Worm (Caenorhabditis elegans) whole organism, L2 larva: Measurements from ENCODE around the gene F56D6.8.
A peak's percentile ranks its signal among the peaks of the same experiment; 100 is the strongest.

Source experiments
- F13H6.1 ChIP-seq: sonication (generic microtip); optimal IDR thresholded peaks from 2 replicates; lab custom pipeline; 2016; ENCODE audit warnings: missing genetic modification characterization, missing compliant biosample characterization
- ZK546.5 ChIP-seq: sonication (generic microtip); optimal IDR thresholded peaks from 2 replicates; lab custom pipeline; 2017; ENCODE audit warnings: missing biosample characterization, missing genetic modification characterization
- ama-1 ChIP-seq: fragments of 150-350 bp; optimal IDR thresholded peaks from 2 replicates; lab custom pipeline; 2018; ENCODE audit warnings: inconsistent platforms
- blmp-1 ChIP-seq: sonication (generic microtip); optimal IDR thresholded peaks from 2 replicates; lab custom pipeline; 2017; ENCODE audit warnings: missing genetic modification characterization, mild to moderate bottlenecking, missing compliant biosample characterization, antibody characterized with exemption, moderate library complexity; ENCODE audit not compliant: insufficient read depth
- crh-2 ChIP-seq: sonication (generic microtip); optimal IDR thresholded peaks from 2 replicates; lab custom pipeline; 2017; ENCODE audit warnings: missing biosample characterization, missing genetic modification characterization
- fos-1 ChIP-seq: fragments of 150-350 bp; optimal IDR thresholded peaks from 2 replicates; lab custom pipeline; 2014; ENCODE audit warnings: missing biosample characterization, missing genetic modification characterization
- lin-11 ChIP-seq: fragments of 150-350 bp; sonication (generic microtip); optimal IDR thresholded peaks from 2 replicates; lab custom pipeline; 2014; ENCODE audit warnings: missing biosample characterization, missing genetic modification characterization, inconsistent platforms, mixed read lengths
- lin-39 ChIP-seq: fragments of 150-350 bp; optimal IDR thresholded peaks from 2 replicates; lab custom pipeline; 2014; ENCODE audit warnings: missing biosample characterization, missing genetic modification reagents, missing genetic modification characterization
- lsy-2 ChIP-seq, 2 experiments: fragments of 150-350 bp in 1 of 2; sonication (generic microtip) in 1 of 2; optimal IDR thresholded peaks; 2 replicates each; lab custom pipeline; 2014 to 2017; ENCODE audit warnings: missing biosample characterization in 2 of 2, missing genetic modification characterization in 2 of 2
- mab-5 ChIP-seq: fragments of 150-350 bp; optimal IDR thresholded peaks from 2 replicates; lab custom pipeline; 2014; ENCODE audit warnings: missing biosample characterization, missing genetic modification characterization
- nhr-10 ChIP-seq: sonication (generic microtip); optimal IDR thresholded peaks from 2 replicates; lab custom pipeline; 2017; ENCODE audit warnings: missing biosample characterization, missing genetic modification characterization
- nhr-11 ChIP-seq: fragments of 150-350 bp; optimal IDR thresholded peaks from 2 replicates; lab custom pipeline; 2014; ENCODE audit warnings: missing biosample characterization, missing genetic modification characterization
- nhr-21 ChIP-seq: fragments of 150-350 bp; optimal IDR thresholded peaks from 2 replicates; lab custom pipeline; 2014; ENCODE audit warnings: missing biosample characterization, missing genetic modification characterization
- nhr-237 ChIP-seq: fragments of 150-350 bp; optimal IDR thresholded peaks from 2 replicates; lab custom pipeline; 2014; ENCODE audit warnings: missing biosample characterization, missing genetic modification characterization
- nhr-25 ChIP-seq: fragments of 150-350 bp; sonication (generic microtip); optimal IDR thresholded peaks from 3 replicates; lab custom pipeline; 2014; ENCODE audit warnings: missing biosample characterization, missing genetic modification characterization
- nhr-6 ChIP-seq: fragments of 150-350 bp; optimal IDR thresholded peaks from 2 replicates; lab custom pipeline; 2014; ENCODE audit warnings: missing biosample characterization, missing genetic modification characterization
- nhr-77 ChIP-seq: fragments of 150-350 bp; optimal IDR thresholded peaks from 2 replicates; lab custom pipeline; 2014; ENCODE audit warnings: missing biosample characterization, missing genetic modification characterization
- sem-4 ChIP-seq: fragments of 150-350 bp; optimal IDR thresholded peaks from 2 replicates; lab custom pipeline; 2014; ENCODE audit warnings: missing biosample characterization, missing genetic modification reagents, missing genetic modification characterization
- sma-9 ChIP-seq, 2 experiments: fragments of 150-350 bp in 1 of 2; sonication (generic microtip) in 1 of 2; optimal IDR thresholded peaks; 2 replicates each; lab custom pipeline; 2014 to 2016; ENCODE audit warnings: missing genetic modification characterization in 2 of 2, mild to moderate bottlenecking in 1 of 2, missing biosample characterization in 1 of 2, missing compliant biosample characterization in 1 of 2, missing genetic modification reagents in 1 of 2, moderate library complexity in 1 of 2
- unc-39 ChIP-seq: fragments of 150-350 bp; optimal IDR thresholded peaks from 2 replicates; lab custom pipeline; 2014; ENCODE audit warnings: missing biosample characterization, missing genetic modification characterization
- unc-55 ChIP-seq: fragments of 150-350 bp; sonication (generic microtip); optimal IDR thresholded peaks from 3 replicates; lab custom pipeline; 2014; ENCODE audit warnings: missing biosample characterization, missing genetic modification reagents, missing genetic modification characterization
- unc-62 ChIP-seq: fragments of 150-350 bp; optimal IDR thresholded peaks from 2 replicates; lab custom pipeline; 2014; ENCODE audit warnings: missing biosample characterization, missing genetic modification reagents, missing genetic modification characterization
- zag-1 ChIP-seq: fragments of 150-350 bp; optimal IDR thresholded peaks from 2 replicates; lab custom pipeline; 2014; ENCODE audit warnings: missing biosample characterization, missing genetic modification characterization
- ztf-1 ChIP-seq: fragments of 200-800 bp; sonication (Bioruptor generic); conservative IDR thresholded peaks from 2 replicates; pipeline ENCODE4 v1.3.6; 2022; ENCODE audit warnings: missing genetic modification characterization, missing compliant biosample characterization
- ztf-11 ChIP-seq: sonication (generic microtip); optimal IDR thresholded peaks from 2 replicates; lab custom pipeline; 2017; ENCODE audit warnings: missing biosample characterization, missing genetic modification characterization

F56D6.8 gene

DNA sequence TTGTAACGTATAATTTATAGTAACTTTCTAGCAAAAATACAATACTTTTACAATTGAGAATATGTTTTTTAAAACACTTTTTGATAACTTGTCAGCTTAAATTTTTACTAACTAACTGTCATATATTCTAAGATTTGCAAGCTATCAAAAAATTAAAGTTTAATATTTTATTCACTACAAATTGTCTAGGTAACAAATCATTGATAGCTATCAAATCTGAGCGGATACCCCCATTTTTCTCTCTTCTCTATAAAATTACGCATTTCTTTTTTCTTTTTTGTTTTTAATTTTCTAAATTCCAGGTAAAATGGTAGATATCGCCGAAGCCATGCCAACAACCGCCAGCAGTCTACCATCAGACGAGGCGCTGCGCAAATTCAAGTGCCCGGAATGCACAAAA is 38.7 kb downstream of the F56D6.8 start, which contains the start of gene zag-1:
Gene zag-1 (plus strand): TSS at position 301 of the 400 bp plus-strand sequence.
- no peak for TF ChIP-seq fos-1 (tag; lab: Kevin White, UChicago)
- TF ChIP-seq unc-62 = no peak
- TF ChIP-seq, all 48 proteins: peak for 0

DNA sequence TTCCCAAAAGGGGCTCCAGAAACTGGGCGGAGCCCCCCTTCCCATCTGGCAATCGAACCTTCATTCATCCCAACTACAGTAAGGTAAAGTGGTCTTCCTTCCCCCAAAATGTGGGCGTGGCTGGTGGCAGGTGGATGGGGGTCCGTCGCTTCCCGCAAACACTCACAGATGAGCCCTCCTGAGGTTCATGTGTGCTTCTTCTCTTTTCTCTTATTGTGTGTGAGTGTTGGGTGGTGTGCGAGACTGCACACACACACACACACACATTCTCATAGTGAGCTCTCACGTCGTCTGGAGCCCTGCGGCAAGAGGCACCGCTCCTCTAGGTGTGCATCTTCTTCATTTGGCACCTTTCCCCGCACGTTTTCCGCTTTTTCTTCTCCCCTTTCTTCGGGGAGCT is 39.6 kb downstream of the F56D6.8 start:
- TF ChIP-seq sem-4 (tag; lab: Kevin White, UChicago) (no peak), unc-55 (GFP tag; lab: Kevin White, UChicago) (peak; percentile 59)

DNA sequence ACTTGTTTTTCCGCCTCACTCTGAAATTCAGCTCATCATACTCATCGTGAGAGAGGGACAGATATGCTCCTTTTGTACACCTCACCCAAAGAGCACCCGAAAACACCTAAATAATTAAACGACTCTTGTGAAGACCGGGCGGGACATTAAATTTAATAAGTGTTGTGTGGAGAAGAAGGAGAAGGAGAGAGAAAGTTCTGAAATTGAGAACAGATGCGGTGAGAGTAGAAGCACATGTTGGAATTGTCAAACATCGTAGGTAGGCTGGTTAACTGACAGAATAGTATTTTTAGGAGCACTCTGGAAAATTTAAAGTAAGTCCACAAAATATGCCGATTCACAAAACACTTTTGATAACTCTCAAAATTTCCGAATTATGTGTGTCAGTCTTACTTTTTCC is 40.7 kb downstream of the F56D6.8 start:
- TF ChIP-seq sma-9 (GFP tag; optimal IDR thresholded peaks at IDR 0.05; lab: Kevin White, UChicago) (no peak), sma-9 (tag; optimal IDR thresholded peaks at IDR 0.05; lab: Kevin White, UChicago) (no peak), ztf-11 (tag; lab: Kevin White, UChicago) (no peak), nhr-25 (no peak), nhr-237 (no peak), crh-2 (no peak), unc-55 (GFP tag; lab: Kevin White, UChicago) (no peak), lsy-2 (tag; optimal IDR thresholded peaks at IDR 0.05; lab: Kevin White, UChicago) (no peak), nhr-11 (tag; lab: Kevin White, UChicago) (no peak), lin-11 (no peak), nhr-10 (no peak), ama-1 (lab: Kevin White, UChicago) (no peak), zag-1 (tag; lab: Kevin White, UChicago) (no peak)

DNA sequence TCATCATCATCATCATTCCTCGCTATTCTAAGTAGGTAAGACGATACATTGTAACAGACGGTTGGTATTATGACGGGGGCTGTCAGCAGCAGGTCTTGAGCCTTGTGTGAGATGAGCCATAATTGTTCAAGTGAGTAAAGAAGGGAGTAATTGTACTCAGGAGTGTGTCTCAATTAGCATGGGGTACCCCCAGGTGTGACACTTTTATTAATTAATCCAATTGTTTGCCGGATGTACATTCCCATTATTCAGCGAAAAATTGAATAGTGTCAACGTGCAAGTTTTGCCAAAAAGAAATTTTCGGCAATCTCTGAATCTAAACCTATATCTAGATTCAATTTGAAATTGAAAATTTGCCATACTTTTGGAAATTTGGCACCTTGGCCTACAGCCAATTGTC is 45.2 kb downstream of the F56D6.8 start:
- no peak for TF ChIP-seq nhr-77
- no peak for TF ChIP-seq nhr-237

DNA sequence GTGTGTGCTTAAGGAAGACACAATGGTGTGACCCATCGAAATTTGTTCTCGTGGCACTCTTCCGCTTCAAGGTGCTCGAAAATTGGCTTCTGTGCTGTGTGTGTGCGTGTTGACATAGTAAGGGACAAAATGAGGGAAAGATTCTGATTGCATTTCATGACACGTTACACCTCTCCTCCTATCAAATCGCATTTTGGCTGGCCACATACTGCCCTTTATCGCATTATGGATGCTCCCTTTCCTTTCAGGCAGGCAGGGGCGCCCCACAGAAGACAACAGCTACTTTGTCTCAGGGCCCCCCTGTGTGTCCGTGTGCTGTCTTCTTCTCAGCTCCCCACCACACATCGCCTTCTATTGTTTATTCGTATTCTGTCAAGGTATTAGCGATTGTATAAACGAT is 46.7 kb downstream of the F56D6.8 start:
- TF ChIP-seq lin-39 (no peak), ama-1 (lab: Kevin White, UChicago) (no peak)

DNA sequence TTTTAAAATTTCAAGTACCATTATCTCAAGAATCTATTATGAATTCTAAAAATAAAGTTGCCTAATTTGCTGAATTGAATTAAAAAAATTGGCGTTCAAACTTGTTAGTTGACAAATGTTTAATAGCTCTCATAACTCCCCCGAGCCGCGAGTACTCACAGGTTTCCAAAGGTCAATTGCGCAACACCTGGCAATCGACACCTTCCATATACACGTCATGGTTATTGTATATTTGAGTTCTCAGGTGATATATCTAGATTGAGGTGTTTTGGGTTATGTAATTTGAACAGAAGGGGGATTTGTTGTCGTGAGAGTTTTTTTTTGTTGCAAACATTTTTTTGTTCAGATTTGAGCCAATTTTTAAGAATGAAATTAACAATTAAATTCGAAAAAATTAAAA is 49.6 kb downstream of the F56D6.8 start:
- TF ChIP-seq nhr-77 = no peak
- no peak for TF ChIP-seq ztf-1 (GFP tag; lab: Robert Waterston, UW)
- no peak for TF ChIP-seq nhr-11 (tag; lab: Kevin White, UChicago)
- no peak for TF ChIP-seq nhr-21 (tag; lab: Kevin White, UChicago)
- TF ChIP-seq unc-39 (tag; lab: Kevin White, UChicago) = no peak
- no peak for TF ChIP-seq mab-5 (tag; lab: Kevin White, UChicago)
- no peak for TF ChIP-seq F13H6.1 (tag; lab: Kevin White, UChicago)
- no peak for TF ChIP-seq ZK546.5 (tag; lab: Kevin White, UChicago)
- no peak for TF ChIP-seq blmp-1
- no peak for TF ChIP-seq nhr-6 (tag; lab: Kevin White, UChicago)
- TF ChIP-seq sma-9 (GFP tag; optimal IDR thresholded peaks at IDR 0.05; lab: Kevin White, UChicago) = no peak
- TF ChIP-seq sma-9 (tag; optimal IDR thresholded peaks at IDR 0.05; lab: Kevin White, UChicago) = no peak
- TF ChIP-seq unc-55 (GFP tag; lab: Kevin White, UChicago) = no peak
- TF ChIP-seq, all 48 proteins: peak for 0
